Fruit fly (Drosophila melanogaster) whole organism, embryonic: Measurements from ENCODE around the gene CG10376.
A peak's percentile ranks its signal among the peaks of the same experiment; 100 is the strongest.

Experiments
- Atf3 ChIP-seq: fragments of 200-800 bp; sonication (Bioruptor generic); optimal IDR thresholded peaks from 3 replicates; lab custom pipeline; 2016; ENCODE audit warnings: missing biosample characterization, missing genetic modification characterization
- BtbVII ChIP-seq: fragments of 200-800 bp; sonication (Bioruptor generic); optimal IDR thresholded peaks from 3 replicates; lab custom pipeline; 2017; ENCODE audit warnings: missing biosample characterization, mild to moderate bottlenecking, missing genetic modification characterization
- CG10274 ChIP-seq: fragments of 200-800 bp; sonication (Bioruptor generic); optimal IDR thresholded peaks from 3 replicates; lab custom pipeline; 2017; ENCODE audit warnings: missing biosample characterization, mild to moderate bottlenecking, missing genetic modification characterization
- CG10565 ChIP-seq: fragments of 200-800 bp; sonication (Bioruptor generic); optimal IDR thresholded peaks from 3 replicates; lab custom pipeline; 2016; ENCODE audit warnings: missing biosample characterization, mild to moderate bottlenecking, missing genetic modification characterization
- CG12071 ChIP-seq: fragments of 200-800 bp; sonication (Bioruptor generic); optimal IDR thresholded peaks from 3 replicates; lab custom pipeline; 2018; ENCODE audit warnings: missing biosample characterization, mild to moderate bottlenecking, missing genetic modification characterization
- CG12769 ChIP-seq: fragments of 200-800 bp; sonication (Bioruptor generic); optimal IDR thresholded peaks from 2 replicates; lab custom pipeline; 2019; ENCODE audit warnings: missing biosample characterization, mild to moderate bottlenecking, missing genetic modification characterization, moderate library complexity
- CG13624 ChIP-seq: fragments of 200-800 bp; sonication (Bioruptor generic); optimal IDR thresholded peaks from 2 replicates; lab custom pipeline; 2016; ENCODE audit warnings: missing biosample characterization, missing genetic modification characterization
- CG14050 ChIP-seq: fragments of 200-800 bp; sonication (Bioruptor generic); IDR thresholded peaks from 3 replicates; pipeline ENCODE4 v1.3.6; 2022; ENCODE audit warnings: missing biosample characterization, missing genetic modification characterization
- CG1529 ChIP-seq: fragments of 200-800 bp; sonication (Bioruptor generic); optimal IDR thresholded peaks from 3 replicates; lab custom pipeline; 2018; ENCODE audit warnings: missing biosample characterization, missing genetic modification characterization
- CG16779 ChIP-seq: fragments of 200-800 bp; sonication (Bioruptor generic); IDR thresholded peaks from 2 replicates; pipeline ENCODE4 v1.3.6; 2022; ENCODE audit warnings: missing biosample characterization, missing genetic modification characterization
- CG17359 ChIP-seq: fragments of 200-800 bp; sonication (Bioruptor generic); optimal IDR thresholded peaks from 3 replicates; lab custom pipeline; 2018; ENCODE audit warnings: missing biosample characterization, mild to moderate bottlenecking, missing genetic modification characterization, moderate library complexity
- CG1792 ChIP-seq: fragments of 200-800 bp; sonication (Bioruptor generic); optimal IDR thresholded peaks from 2 replicates; lab custom pipeline; 2016; ENCODE audit warnings: missing biosample characterization, missing genetic modification characterization
- CG18262 ChIP-seq: fragments of 200-800 bp; optimal IDR thresholded peaks from 3 replicates; lab custom pipeline; 2019; ENCODE audit warnings: missing biosample characterization, mild to moderate bottlenecking, missing genetic modification characterization, moderate library complexity
- CG18619 ChIP-seq: fragments of 200-800 bp; sonication (Bioruptor generic); optimal IDR thresholded peaks from 3 replicates; lab custom pipeline; 2017; ENCODE audit warnings: missing biosample characterization, mild to moderate bottlenecking, missing genetic modification characterization
- CG2116 ChIP-seq: fragments of 200-800 bp; sonication (Bioruptor generic); optimal IDR thresholded peaks from 3 replicates; lab custom pipeline; 2018; ENCODE audit warnings: missing biosample characterization, mild to moderate bottlenecking, missing genetic modification characterization
- CG31365 ChIP-seq: fragments of 200-800 bp; sonication (Bioruptor generic); optimal IDR thresholded peaks from 2 replicates; lab custom pipeline; 2018; ENCODE audit warnings: missing biosample characterization, mild to moderate bottlenecking, missing genetic modification characterization
- CG34224 ChIP-seq: fragments of 200-800 bp; sonication (Bioruptor generic); IDR thresholded peaks from 3 replicates; pipeline ENCODE4 v1.3.6; 2022; ENCODE audit warnings: missing biosample characterization, missing genetic modification characterization; ENCODE audit not compliant: partially characterized antibody
- CG34376 ChIP-seq: fragments of 200-800 bp; sonication (Bioruptor generic); optimal IDR thresholded peaks from 2 replicates; lab custom pipeline; 2018; ENCODE audit warnings: missing biosample characterization, mild to moderate bottlenecking, missing genetic modification characterization
- CG4730 ChIP-seq: fragments of 200-800 bp; sonication (Bioruptor generic); IDR thresholded peaks from 2 replicates; pipeline ENCODE4 v1.3.6; 2022; ENCODE audit warnings: missing biosample characterization, missing genetic modification characterization
- CG6654 ChIP-seq: fragments of 200-800 bp; sonication (Bioruptor generic); optimal IDR thresholded peaks from 2 replicates; lab custom pipeline; 2017; ENCODE audit warnings: missing biosample characterization, mild to moderate bottlenecking, missing genetic modification characterization
- CG7745 ChIP-seq: fragments of 200-800 bp; sonication (Bioruptor generic); optimal IDR thresholded peaks from 2 replicates; lab custom pipeline; 2018; ENCODE audit warnings: missing biosample characterization, mild to moderate bottlenecking, missing genetic modification characterization, moderate library complexity
- CG8290 ChIP-seq, 3 experiments: fragments of 200-800 bp; sonication (Bioruptor generic); optimal IDR thresholded peaks; 2 replicates each; lab custom pipeline; 2016 to 2019; ENCODE audit warnings: missing biosample characterization in 3 of 3, missing genetic modification characterization in 3 of 3, mild to moderate bottlenecking in 2 of 3, moderate library complexity in 1 of 3
- CG8944 ChIP-seq: fragments of 200-800 bp; sonication (Bioruptor generic); optimal IDR thresholded peaks from 3 replicates; lab custom pipeline; 2016; ENCODE audit warnings: missing biosample characterization, missing genetic modification characterization
- CG9817 ChIP-seq: fragments of 200-800 bp; sonication (Bioruptor generic); optimal IDR thresholded peaks from 2 replicates; lab custom pipeline; 2018; ENCODE audit warnings: missing biosample characterization, mild to moderate bottlenecking, missing genetic modification characterization, moderate library complexity
- CG9932 ChIP-seq: fragments of 200-800 bp; sonication (Bioruptor generic); IDR thresholded peaks from 2 replicates; pipeline ENCODE4 v1.3.6; 2022; ENCODE audit warnings: missing biosample characterization, missing genetic modification characterization
- CoRest ChIP-seq: fragments of 200-800 bp; sonication (Bioruptor generic); optimal IDR thresholded peaks from 3 replicates; lab custom pipeline; 2018; ENCODE audit warnings: missing biosample characterization, mild to moderate bottlenecking, missing genetic modification characterization, moderate library complexity
- Dek ChIP-seq: fragments of 200-800 bp; sonication (Bioruptor generic); optimal IDR thresholded peaks from 3 replicates; lab custom pipeline; 2019; ENCODE audit warnings: missing biosample characterization, mild to moderate bottlenecking, missing genetic modification characterization, moderate library complexity
- Drgx ChIP-seq: fragments of 200-800 bp; sonication (Bioruptor generic); IDR thresholded peaks from 2 replicates; pipeline ENCODE4 v1.3.6; 2022; ENCODE audit warnings: missing biosample characterization, missing genetic modification characterization
- Fer3 ChIP-seq: fragments of 200-800 bp; sonication (Bioruptor generic); optimal IDR thresholded peaks from 2 replicates; lab custom pipeline; 2018; ENCODE audit warnings: missing biosample characterization, mild to moderate bottlenecking, missing genetic modification characterization, moderate library complexity
- Lhr ChIP-seq: fragments of 200-800 bp; sonication (Bioruptor generic); optimal IDR thresholded peaks from 3 replicates; lab custom pipeline; 2017; ENCODE audit warnings: mild to moderate bottlenecking, missing biosample characterization, missing genetic modification reagents, missing genetic modification characterization
- Lpt ChIP-seq: fragments of >200 bp; optimal IDR thresholded peaks from 2 replicates; lab custom pipeline; 2018; ENCODE audit warnings: missing biosample characterization, missing genetic modification characterization
- MTF-1 ChIP-seq: fragments of 200-800 bp; sonication (Bioruptor generic); optimal IDR thresholded peaks from 2 replicates; lab custom pipeline; 2018; ENCODE audit warnings: missing biosample characterization, mild to moderate bottlenecking, missing genetic modification characterization, borderline replicate concordance
- Med ChIP-seq: fragments of 200-800 bp; sonication (Bioruptor generic); peaks from one replicate; lab custom pipeline; 2016; ENCODE audit warnings: missing biosample characterization, missing genetic modification characterization, mild to moderate bottlenecking, inconsistent platforms, moderate library complexity
- Oli ChIP-seq: fragments of 200-800 bp; sonication (Bioruptor generic); optimal IDR thresholded peaks from 2 replicates; lab custom pipeline; 2018; ENCODE audit warnings: missing biosample characterization, mild to moderate bottlenecking, missing genetic modification characterization, moderate library complexity
- Opbp ChIP-seq: fragments of 200-800 bp; sonication (Bioruptor generic); IDR thresholded peaks from 3 replicates; pipeline ENCODE4 v1.3.6; 2022; ENCODE audit warnings: missing biosample characterization, missing genetic modification characterization; ENCODE audit not compliant: partially characterized antibody
- Optix ChIP-seq: fragments of 200-800 bp; sonication (Bioruptor generic); IDR thresholded peaks from 3 replicates; pipeline ENCODE4 v1.3.6; 2022; ENCODE audit warnings: missing biosample characterization, missing genetic modification characterization
- Ptx1 ChIP-seq: fragments of 200-800 bp; sonication (Bioruptor generic); IDR thresholded peaks from 2 replicates; pipeline ENCODE4 v1.3.6; 2022; ENCODE audit warnings: missing biosample characterization, missing genetic modification characterization
- Sox100B ChIP-seq: fragments of 200-800 bp; sonication (Bioruptor generic); optimal IDR thresholded peaks from 3 replicates; lab custom pipeline; 2018; ENCODE audit warnings: missing biosample characterization, mild to moderate bottlenecking, missing genetic modification characterization
- ase ChIP-seq: fragments of 200-800 bp; sonication (Bioruptor generic); IDR thresholded peaks from 3 replicates; pipeline ENCODE4 v1.3.6; 2022; ENCODE audit warnings: missing biosample characterization, missing genetic modification characterization
- bab2 ChIP-seq: fragments of 200-800 bp; sonication (Bioruptor generic); optimal IDR thresholded peaks from 2 replicates; lab custom pipeline; 2016; ENCODE audit warnings: missing biosample characterization, missing genetic modification characterization
- bbx ChIP-seq: fragments of 200-800 bp; sonication (Bioruptor generic); IDR thresholded peaks from 2 replicates; pipeline ENCODE4 v1.3.6; 2022; ENCODE audit warnings: missing biosample characterization, missing genetic modification characterization; ENCODE audit not compliant: partially characterized antibody
- ci ChIP-seq: fragments of 200-800 bp; sonication (Bioruptor generic); IDR thresholded peaks from 3 replicates; pipeline ENCODE4 v1.3.6; 2022; ENCODE audit warnings: missing biosample characterization, missing genetic modification characterization
- gsb ChIP-seq: fragments of 200-800 bp; sonication (Bioruptor generic); IDR thresholded peaks from 2 replicates; pipeline ENCODE4 v1.3.6; 2022; ENCODE audit warnings: missing biosample characterization, missing genetic modification characterization
- gsb-n ChIP-seq: fragments of 200-800 bp; sonication (Bioruptor generic); optimal IDR thresholded peaks from 3 replicates; lab custom pipeline; 2018; ENCODE audit warnings: missing biosample characterization, mild to moderate bottlenecking, missing genetic modification characterization
- her ChIP-seq: fragments of 200-800 bp; sonication (Bioruptor generic); optimal IDR thresholded peaks from 2 replicates; lab custom pipeline; 2016; ENCODE audit warnings: missing biosample characterization, missing genetic modification characterization
- oc ChIP-seq: fragments of 200-800 bp; sonication (Bioruptor generic); optimal IDR thresholded peaks from 2 replicates; lab custom pipeline; 2018; ENCODE audit warnings: missing biosample characterization, mild to moderate bottlenecking, missing genetic modification characterization, moderate library complexity
- pnt ChIP-seq: fragments of 200-800 bp; sonication (Bioruptor generic); optimal IDR thresholded peaks from 3 replicates; lab custom pipeline; 2016; ENCODE audit warnings: missing biosample characterization, missing genetic modification characterization
- ro ChIP-seq: fragments of 200-800 bp; sonication (Bioruptor generic); IDR thresholded peaks from 2 replicates; pipeline ENCODE4 v1.3.6; 2022; ENCODE audit warnings: missing biosample characterization, missing genetic modification characterization
- row ChIP-seq: fragments of 200-800 bp; sonication (Bioruptor generic); IDR thresholded peaks from 3 replicates; pipeline ENCODE4 v1.3.6; 2022; ENCODE audit warnings: missing biosample characterization, missing genetic modification characterization
- sr ChIP-seq: fragments of 200-800 bp; sonication (Bioruptor generic); IDR thresholded peaks from 3 replicates; pipeline ENCODE4 v1.3.6; 2022; ENCODE audit warnings: missing biosample characterization, missing genetic modification characterization
- yki ChIP-seq: fragments of >200 bp; optimal IDR thresholded peaks from 3 replicates; lab custom pipeline; 2018

CG10376 gene

dm6 chr2L:18653328-18653675, 49.6 kb downstream of the CG10376 start:
- TF ChIP-seq ci, result peak; percentile 87
- TF ChIP-seq CG13624 (GFP tag; lab: Kevin White, UChicago), result peak; percentile 70
- peak; percentile 7 for TF ChIP-seq bab2 (GFP tag; lab: Kevin White, UChicago)
- peak; percentile 55 for TF ChIP-seq CG10565 (GFP tag; lab: Kevin White, UChicago)
- peak; percentile 44 for TF ChIP-seq CG10274 (GFP tag; lab: Kevin White, UChicago)
- TF ChIP-seq CG16779 (GFP tag; lab: Robert Waterston, UW), result no peak
- TF ChIP-seq Optix (GFP tag; lab: Robert Waterston, UW), result peak; percentile 50; the same call in 2 of the 3 replicates
- no peak for TF ChIP-seq CG7745 (tag; lab: Kevin White, UChicago)
- TF ChIP-seq CG31365, result peak; percentile 20
- no peak for TF ChIP-seq Opbp (GFP tag; lab: Robert Waterston, UW)
- peak; percentile 38 for TF ChIP-seq CG18619 (GFP tag; lab: Kevin White, UChicago)
- peak; percentile 73 for TF ChIP-seq CG12769 (tag; lab: Kevin White, UChicago)
- peak; percentile 40 for TF ChIP-seq MTF-1
- TF ChIP-seq row, result peak; percentile 71
- TF ChIP-seq Med (GFP tag; lab: Kevin White, UChicago), result peak; percentile 95
- no peak for TF ChIP-seq CG1529
- TF ChIP-seq bbx (GFP tag; lab: Robert Waterston, UW), result no peak
- peak; percentile 61 for TF ChIP-seq CG6654 (GFP tag; lab: Kevin White, UChicago)
- no peak for TF ChIP-seq Lpt (GFP tag; lab: Kevin White, UChicago)
- peak; percentile 10 for TF ChIP-seq CG2116 (GFP tag; lab: Kevin White, UChicago)
- TF ChIP-seq Drgx, result peak; percentile 41
- TF ChIP-seq yki (lab: Kevin White, UChicago), result no peak
- peak; percentile 83 for TF ChIP-seq CG17359 (tag; lab: Kevin White, UChicago)
- TF ChIP-seq CG9817, result no peak
- peak; percentile 77 for TF ChIP-seq Ptx1 (GFP tag; lab: Robert Waterston, UW)
- no peak for TF ChIP-seq CG34376 (GFP tag; lab: Kevin White, UChicago)
- no peak for TF ChIP-seq CG34224
- TF ChIP-seq Atf3 (GFP tag; lab: Kevin White, UChicago), result peak; percentile 15
- TF ChIP-seq her (GFP tag; lab: Kevin White, UChicago), result peak; percentile 39
- peak; percentile 74 for TF ChIP-seq CoRest (tag; lab: Kevin White, UChicago)
- peak; percentile 51 for TF ChIP-seq CG1792 (GFP tag; lab: Kevin White, UChicago)
- peak; percentile 91 for TF ChIP-seq CG18262 (tag; lab: Kevin White, UChicago)
- peak; percentile 56 for TF ChIP-seq ro (GFP tag; lab: Robert Waterston, UW)
- peak; percentile 70 for TF ChIP-seq CG4730
- TF ChIP-seq CG12071 (GFP tag; lab: Kevin White, UChicago), result peak; percentile 51
- TF ChIP-seq sr (GFP tag; lab: Robert Waterston, UW), result no peak
- TF ChIP-seq Dek (tag; lab: Kevin White, UChicago), result no peak
- TF ChIP-seq CG8290 (GFP tag; optimal IDR thresholded peaks at IDR 0.05; lab: Kevin White, UChicago), result peak; percentile 4
- TF ChIP-seq CG8290 (tag; optimal IDR thresholded peaks at IDR 0.05; lab: Kevin White, UChicago), result peak in 1 of 2 experiments; percentile 52
- peak; percentile 27 for TF ChIP-seq CG8944 (GFP tag; lab: Kevin White, UChicago)
- TF ChIP-seq gsb-n (tag; lab: Kevin White, UChicago), result peak; percentile 70
- peak; percentile 70 for TF ChIP-seq oc (tag; lab: Kevin White, UChicago)
- peak; percentile 58 for TF ChIP-seq Oli
- peak; percentile 33 for TF ChIP-seq pnt
- no peak for TF ChIP-seq CG9932
- TF ChIP-seq Fer3, result peak; percentile 58
- peak; percentile 31 for TF ChIP-seq Lhr
- TF ChIP-seq ase (GFP tag; lab: Robert Waterston, UW), result peak; percentile 52; the same call in 2 of the 3 replicates
- TF ChIP-seq BtbVII (GFP tag; lab: Kevin White, UChicago), result peak; percentile 9
- TF ChIP-seq Sox100B (GFP tag; lab: Kevin White, UChicago), result peak; percentile 55
- TF ChIP-seq CG14050 (GFP tag; lab: Robert Waterston, UW), result 0 out of 3 replicates have a peak, but pooled peaks have one; percentile 13
- 0 out of 2 replicates have a peak, but pooled peaks have one; percentile 35 for TF ChIP-seq gsb (GFP tag; lab: Robert Waterston, UW)
